Worm (Caenorhabditis elegans) whole organism, young adult: Measurements from ENCODE around the gene tag-151.

ENCODE experiments used
- F55B11.4 ChIP-seq: sonication (generic microtip); optimal IDR thresholded peaks from 2 replicates; lab custom pipeline; 2016; ENCODE audit warnings: missing compliant biosample characterization, missing genetic modification characterization, borderline replicate concordance; ENCODE audit not compliant: insufficient read depth
- Y67H2A.10 ChIP-seq: fragments of 200-800 bp; sonication (Bioruptor generic); conservative IDR thresholded peaks from 2 replicates; pipeline ENCODE4 v1.3.6; 2022; ENCODE audit warnings: missing genetic modification reagents, missing genetic modification characterization, missing compliant biosample characterization
- ama-1 ChIP-seq, 3 experiments: fragments of 150-350 bp in 1 of 3; sonication (generic microtip) in 2 of 3; optimal IDR thresholded peaks; 2 replicates each; lab custom pipeline; 2014 to 2018; ENCODE audit warnings: missing biosample characterization in 2 of 3, missing genetic modification characterization in 2 of 3, missing genetic modification reagents in 2 of 3
- ceh-58 ChIP-seq: fragments of 200-800 bp; sonication (Bioruptor generic); IDR thresholded peaks from 2 replicates; pipeline ENCODE4 v1.3.6; 2022; ENCODE audit warnings: missing genetic modification characterization, missing compliant biosample characterization
- him-1 ChIP-seq: sonication (generic microtip); optimal IDR thresholded peaks from 2 replicates; lab custom pipeline; 2016; ENCODE audit warnings: missing genotype, missing genetic modification reagents, missing genetic modification characterization, missing compliant biosample characterization
- nfya-1 ChIP-seq: sonication (generic microtip); optimal IDR thresholded peaks from 2 replicates; lab custom pipeline; 2017; ENCODE audit warnings: antibody characterized with exemption, missing compliant biosample characterization, missing genetic modification characterization, borderline replicate concordance; ENCODE audit not compliant: insufficient read depth
- sea-2 ChIP-seq: fragments of 200-800 bp; sonication (Bioruptor generic); IDR thresholded peaks from 2 replicates; pipeline ENCODE4 v1.3.6; 2022; ENCODE audit warnings: missing genetic modification characterization, missing compliant biosample characterization
- ztf-18 ChIP-seq: sonication (generic microtip); optimal IDR thresholded peaks from 2 replicates; lab custom pipeline; 2016; ENCODE audit warnings: missing genotype, mild to moderate bottlenecking, missing genetic modification characterization, missing compliant biosample characterization
- ztf-26 ChIP-seq: sonication (generic microtip); optimal IDR thresholded peaks from 2 replicates; lab custom pipeline; 2017; ENCODE audit warnings: missing genetic modification characterization, missing compliant biosample characterization

DNA sequence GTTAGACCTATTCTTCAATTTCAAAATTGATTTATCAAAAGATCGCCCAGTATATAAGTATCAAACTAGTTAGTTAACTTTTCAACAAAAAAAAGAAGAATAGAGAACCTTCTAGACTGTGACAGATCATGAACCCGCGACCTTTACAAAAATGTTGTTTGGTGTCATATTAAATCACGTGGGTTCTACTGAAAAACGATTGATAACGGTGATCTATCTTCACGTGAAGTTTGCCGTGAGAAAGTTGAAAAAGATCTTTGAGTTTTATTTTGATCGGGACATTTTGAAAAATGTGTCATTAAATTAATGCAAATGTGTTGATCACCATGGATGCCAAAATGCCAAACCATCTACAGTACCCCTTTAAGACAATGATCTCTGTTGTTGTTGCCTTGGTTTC is 38.3 kb downstream of the tag-151 start:
- TF ChIP-seq F55B11.4 (tag; lab: Kevin White, UChicago), result no peak
- TF ChIP-seq ztf-26, result peak; percentile 55
- TF ChIP-seq sea-2 (GFP tag; lab: Robert Waterston, UW), result no peak
- no peak for TF ChIP-seq him-1 (tag; lab: Kevin White, UChicago)
- TF ChIP-seq ceh-58, result no peak
- TF ChIP-seq ama-1 (optimal IDR thresholded peaks at IDR 0.05; lab: Kevin White, UChicago), result no peak
- no peak for TF ChIP-seq ama-1 (GFP tag; optimal IDR thresholded peaks at IDR 0.05; lab: Kevin White, UChicago)
- no peak for TF ChIP-seq ztf-18 (tag; lab: Kevin White, UChicago)
- no peak for TF ChIP-seq Y67H2A.10 (GFP tag; lab: Robert Waterston, UW)
- no peak for TF ChIP-seq nfya-1 (tag; lab: Kevin White, UChicago)
